Fruit fly (Drosophila melanogaster) whole organism, embryonic: ENCODE data around the gene CG34163.

Experiments used
- Atf-2 ChIP-seq: fragments of 200-800 bp; sonication (Bioruptor generic); optimal IDR thresholded peaks from 2 replicates; lab custom pipeline; 2016; ENCODE audit warnings: missing biosample characterization, missing genetic modification characterization
- B-H1 ChIP-seq: fragments of 200-800 bp; sonication (Bioruptor generic); IDR thresholded peaks from 3 replicates; pipeline ENCODE4 v1.3.6; 2022; ENCODE audit warnings: missing biosample characterization, missing genetic modification characterization
- Bteb2 ChIP-seq: fragments of 200-800 bp; sonication (Bioruptor generic); optimal IDR thresholded peaks from 2 replicates; lab custom pipeline; 2016; ENCODE audit warnings: missing biosample characterization, missing genetic modification characterization
- CG10543 ChIP-seq: fragments of 200-800 bp; sonication (Bioruptor generic); optimal IDR thresholded peaks from 3 replicates; lab custom pipeline; 2017; ENCODE audit warnings: missing biosample characterization, mild to moderate bottlenecking, missing genetic modification characterization, moderate library complexity
- CG10565 ChIP-seq: fragments of 200-800 bp; sonication (Bioruptor generic); optimal IDR thresholded peaks from 3 replicates; lab custom pipeline; 2016; ENCODE audit warnings: missing biosample characterization, mild to moderate bottlenecking, missing genetic modification characterization
- CG10959 ChIP-seq: fragments of 200-800 bp; sonication (Bioruptor generic); IDR thresholded peaks from 2 replicates; pipeline ENCODE4 v1.3.6; 2022; ENCODE audit warnings: missing biosample characterization, missing genetic modification characterization
- CG12071 ChIP-seq: fragments of 200-800 bp; sonication (Bioruptor generic); optimal IDR thresholded peaks from 3 replicates; lab custom pipeline; 2018; ENCODE audit warnings: missing biosample characterization, mild to moderate bottlenecking, missing genetic modification characterization
- CG12155 ChIP-seq: fragments of 200-800 bp; sonication (Bioruptor generic); optimal IDR thresholded peaks from 3 replicates; lab custom pipeline; 2016; ENCODE audit warnings: missing biosample characterization, missing genetic modification characterization
- CG12219 ChIP-seq: fragments of 200-800 bp; sonication (Bioruptor generic); optimal IDR thresholded peaks from 3 replicates; lab custom pipeline; 2018; ENCODE audit warnings: missing biosample characterization, mild to moderate bottlenecking, missing genetic modification characterization
- CG12299 ChIP-seq: fragments of 200-800 bp; sonication (Bioruptor generic); optimal IDR thresholded peaks from 2 replicates; lab custom pipeline; 2018; ENCODE audit warnings: missing biosample characterization, mild to moderate bottlenecking, missing genetic modification characterization
- CG14710 ChIP-seq: fragments of 200-800 bp; sonication (Bioruptor generic); optimal IDR thresholded peaks from 3 replicates; lab custom pipeline; 2019; ENCODE audit warnings: missing biosample characterization, mild to moderate bottlenecking, missing genetic modification characterization, moderate library complexity
- CG2199 ChIP-seq: fragments of 200-800 bp; sonication (Bioruptor generic); IDR thresholded peaks from 3 replicates; pipeline ENCODE4 v1.3.6; 2022; ENCODE audit warnings: missing biosample characterization, missing genetic modification characterization
- CG31441 ChIP-seq: fragments of 200-800 bp; sonication (Bioruptor generic); IDR thresholded peaks from 2 replicates; pipeline ENCODE4 v1.3.6; 2022; ENCODE audit warnings: missing biosample characterization, missing genetic modification characterization
- CG32767 ChIP-seq: fragments of 200-800 bp; sonication (Bioruptor generic); IDR thresholded peaks from 2 replicates; pipeline ENCODE4 v1.3.6; 2022; ENCODE audit warnings: missing biosample characterization, missing genetic modification characterization
- CG33213 ChIP-seq: fragments of 200-800 bp; sonication (Bioruptor generic); optimal IDR thresholded peaks from 3 replicates; lab custom pipeline; 2016; ENCODE audit warnings: missing biosample characterization, missing genetic modification characterization
- CG34422 ChIP-seq: fragments of 200-800 bp; sonication (Bioruptor generic); IDR thresholded peaks from 3 replicates; pipeline ENCODE4 v1.3.6; 2022; ENCODE audit warnings: missing biosample characterization, missing genetic modification characterization
- CG3847 ChIP-seq: fragments of 200-800 bp; sonication (Bioruptor generic); IDR thresholded peaks from 2 replicates; pipeline ENCODE4 v1.3.6; 2022; ENCODE audit warnings: missing biosample characterization, missing genetic modification characterization
- CG6254 ChIP-seq: fragments of 200-800 bp; sonication (Bioruptor generic); optimal IDR thresholded peaks from 3 replicates; lab custom pipeline; 2017; ENCODE audit warnings: mild to moderate bottlenecking, missing biosample characterization, missing genetic modification reagents, missing genetic modification characterization
- CG7839 ChIP-seq: fragments of 200-800 bp; sonication (Bioruptor generic); optimal IDR thresholded peaks from 3 replicates; lab custom pipeline; 2018; ENCODE audit warnings: missing biosample characterization, mild to moderate bottlenecking, missing genetic modification characterization, moderate library complexity
- CG9817 ChIP-seq: fragments of 200-800 bp; sonication (Bioruptor generic); optimal IDR thresholded peaks from 2 replicates; lab custom pipeline; 2018; ENCODE audit warnings: missing biosample characterization, mild to moderate bottlenecking, missing genetic modification characterization, moderate library complexity
- Camta ChIP-seq: fragments of 200-800 bp; sonication (Bioruptor generic); optimal IDR thresholded peaks from 2 replicates; lab custom pipeline; 2016; ENCODE audit warnings: missing biosample characterization, missing genetic modification characterization
- CoRest ChIP-seq: fragments of 200-800 bp; sonication (Bioruptor generic); optimal IDR thresholded peaks from 3 replicates; lab custom pipeline; 2018; ENCODE audit warnings: missing biosample characterization, mild to moderate bottlenecking, missing genetic modification characterization, moderate library complexity
- Drgx ChIP-seq: fragments of 200-800 bp; sonication (Bioruptor generic); IDR thresholded peaks from 2 replicates; pipeline ENCODE4 v1.3.6; 2022; ENCODE audit warnings: missing biosample characterization, missing genetic modification characterization
- HHEX ChIP-seq: fragments of 200-800 bp; sonication (Bioruptor generic); optimal IDR thresholded peaks from 3 replicates; lab custom pipeline; 2017; ENCODE audit warnings: missing biosample characterization, mild to moderate bottlenecking, missing genetic modification characterization, missing genetic modification reagents
- Sox100B ChIP-seq: fragments of 200-800 bp; sonication (Bioruptor generic); optimal IDR thresholded peaks from 3 replicates; lab custom pipeline; 2018; ENCODE audit warnings: missing biosample characterization, mild to moderate bottlenecking, missing genetic modification characterization
- Sox102F ChIP-seq: fragments of 200-800 bp; sonication (Bioruptor generic); optimal IDR thresholded peaks from 2 replicates; lab custom pipeline; 2018; ENCODE audit warnings: missing biosample characterization, mild to moderate bottlenecking, missing genetic modification characterization, moderate library complexity
- Sry-δ ChIP-seq: fragments of 200-800 bp; sonication (Bioruptor generic); optimal IDR thresholded peaks from 2 replicates; lab custom pipeline; 2016; ENCODE audit warnings: missing biosample characterization, missing genetic modification characterization
- aop ChIP-seq: fragments of 200-800 bp; sonication (Bioruptor generic); IDR thresholded peaks from 2 replicates; pipeline ENCODE4 v1.3.6; 2022; ENCODE audit warnings: missing biosample characterization, missing genetic modification characterization
- ase ChIP-seq: fragments of 200-800 bp; sonication (Bioruptor generic); IDR thresholded peaks from 3 replicates; pipeline ENCODE4 v1.3.6; 2022; ENCODE audit warnings: missing biosample characterization, missing genetic modification characterization
- ato ChIP-seq: fragments of 200-800 bp; sonication (Bioruptor generic); IDR thresholded peaks from 2 replicates; pipeline ENCODE4 v1.3.6; 2022; ENCODE audit warnings: missing biosample characterization, missing genetic modification characterization; ENCODE audit not compliant: partially characterized antibody
- ci ChIP-seq: fragments of 200-800 bp; sonication (Bioruptor generic); IDR thresholded peaks from 3 replicates; pipeline ENCODE4 v1.3.6; 2022; ENCODE audit warnings: missing biosample characterization, missing genetic modification characterization
- cwo ChIP-seq: fragments of 200-800 bp; sonication (Bioruptor generic); optimal IDR thresholded peaks from 3 replicates; lab custom pipeline; 2017; ENCODE audit warnings: missing biosample characterization, missing genetic modification characterization, mild to moderate bottlenecking, moderate library complexity, missing genetic modification reagents
- dmrt99B ChIP-seq: fragments of 200-800 bp; sonication (Bioruptor generic); optimal IDR thresholded peaks from 2 replicates; lab custom pipeline; 2018; ENCODE audit warnings: missing biosample characterization, mild to moderate bottlenecking, missing genetic modification characterization, moderate library complexity
- dysf ChIP-seq: fragments of 200-800 bp; sonication (Bioruptor generic); IDR thresholded peaks from 3 replicates; pipeline ENCODE4 v1.3.6; 2022; ENCODE audit warnings: missing biosample characterization, missing genetic modification characterization
- en ChIP-seq: fragments of 200-800 bp; sonication (Bioruptor generic); optimal IDR thresholded peaks from 2 replicates; lab custom pipeline; 2016; ENCODE audit warnings: missing biosample characterization, missing genetic modification characterization
- ewg ChIP-seq: fragments of 200-800 bp; sonication (Bioruptor generic); optimal IDR thresholded peaks from 3 replicates; lab custom pipeline; 2017; ENCODE audit warnings: mild to moderate bottlenecking, missing biosample characterization, missing genetic modification reagents, missing genetic modification characterization
- fd3F ChIP-seq: fragments of 200-800 bp; sonication (Bioruptor generic); optimal IDR thresholded peaks from 2 replicates; lab custom pipeline; 2018; ENCODE audit warnings: missing biosample characterization, mild to moderate bottlenecking, missing genetic modification characterization, moderate library complexity
- fd64A ChIP-seq: fragments of 200-800 bp; sonication (Bioruptor generic); optimal IDR thresholded peaks from 3 replicates; lab custom pipeline; 2018; ENCODE audit warnings: missing biosample characterization, mild to moderate bottlenecking, missing genetic modification characterization
- gro ChIP-seq: fragments of 200-800 bp; sonication (Bioruptor generic); optimal IDR thresholded peaks from 2 replicates; lab custom pipeline; 2016; ENCODE audit warnings: missing biosample characterization, missing genetic modification characterization
- hth ChIP-seq: fragments of >200 bp; optimal IDR thresholded peaks from 2 replicates; lab custom pipeline; 2017; ENCODE audit warnings: inconsistent platforms
- jigr1 ChIP-seq: fragments of 200-800 bp; sonication (Bioruptor generic); IDR thresholded peaks from 3 replicates; pipeline ENCODE4 v1.3.6; 2022; ENCODE audit warnings: missing biosample characterization, missing genetic modification characterization
- kah ChIP-seq: fragments of 200-800 bp; sonication (Bioruptor generic); optimal IDR thresholded peaks from 2 replicates; lab custom pipeline; 2018; ENCODE audit warnings: missing biosample characterization, mild to moderate bottlenecking, missing genetic modification characterization
- knrl ChIP-seq: fragments of 200-800 bp; sonication (Bioruptor generic); IDR thresholded peaks from 3 replicates; pipeline ENCODE4 v1.3.6; 2022; ENCODE audit warnings: missing biosample characterization, missing genetic modification characterization; ENCODE audit not compliant: partially characterized antibody
- luna ChIP-seq: fragments of 200-800 bp; sonication (Bioruptor generic); optimal IDR thresholded peaks from 2 replicates; lab custom pipeline; 2016; ENCODE audit warnings: missing biosample characterization, missing genetic modification characterization
- nmo ChIP-seq: fragments of 200-800 bp; sonication (Bioruptor generic); optimal IDR thresholded peaks from 2 replicates; lab custom pipeline; 2018; ENCODE audit warnings: missing biosample characterization, mild to moderate bottlenecking, missing genetic modification characterization, moderate library complexity
- p53 ChIP-seq: fragments of 200-800 bp; sonication (Bioruptor generic); optimal IDR thresholded peaks from 2 replicates; lab custom pipeline; 2016; ENCODE audit warnings: missing biosample characterization, missing genetic modification characterization
- row ChIP-seq: fragments of 200-800 bp; sonication (Bioruptor generic); IDR thresholded peaks from 3 replicates; pipeline ENCODE4 v1.3.6; 2022; ENCODE audit warnings: missing biosample characterization, missing genetic modification characterization
- scrt ChIP-seq: fragments of 200-800 bp; sonication (Bioruptor generic); optimal IDR thresholded peaks from 2 replicates; lab custom pipeline; 2018; ENCODE audit warnings: missing biosample characterization, mild to moderate bottlenecking, missing genetic modification characterization, moderate library complexity
- tin ChIP-seq: fragments of 200-800 bp; sonication (Bioruptor generic); optimal IDR thresholded peaks from 3 replicates; lab custom pipeline; 2016; ENCODE audit warnings: missing biosample characterization, missing genetic modification characterization
- z ChIP-seq: fragments of 200-800 bp; sonication (Bioruptor generic); IDR thresholded peaks from 3 replicates; pipeline ENCODE4 v1.3.6; 2022; ENCODE audit warnings: missing biosample characterization, missing genetic modification characterization
- zen ChIP-seq: fragments of 200-800 bp; sonication (Bioruptor generic); optimal IDR thresholded peaks from 3 replicates; lab custom pipeline; 2018; ENCODE audit warnings: missing biosample characterization, mild to moderate bottlenecking, missing genetic modification characterization, moderate library complexity

The CG34163 gene

DNA sequence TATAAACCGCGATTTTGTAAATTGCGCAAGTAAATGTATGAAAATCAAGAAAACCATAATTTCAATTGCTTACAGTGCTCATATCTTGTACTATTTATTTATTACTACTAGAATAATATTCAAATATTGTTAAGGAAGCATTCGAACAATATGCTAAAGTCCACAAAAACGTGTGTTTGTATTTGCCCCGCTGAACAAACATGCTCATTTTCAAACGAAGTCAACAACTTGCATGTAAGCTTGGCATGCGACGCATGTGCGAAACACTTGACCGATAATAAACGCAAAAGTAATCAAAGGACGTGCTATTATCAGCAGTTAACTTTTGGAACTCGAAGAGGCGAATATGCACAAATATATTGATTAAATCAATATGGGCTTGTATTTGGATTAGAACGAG lies 33.1 kb downstream of the CG34163 start (continued):
- TF ChIP-seq tin (GFP tag; lab: Kevin White, UChicago) (no peak), zen (tag; lab: Kevin White, UChicago) (no peak), knrl (GFP tag; lab: Robert Waterston, UW) (no peak), luna (GFP tag; lab: Kevin White, UChicago) (no peak), fd64A (GFP tag; lab: Kevin White, UChicago) (peak; percentile 84), CG7839 (tag; lab: Kevin White, UChicago) (peak; percentile 29), CG10959 (no peak), CG12219 (GFP tag; lab: Kevin White, UChicago) (peak; percentile 54), CG9817 (tag; lab: Kevin White, UChicago) (peak; percentile 29), gro (peak; percentile 25), cwo (GFP tag; lab: Kevin White, UChicago) (peak; percentile 37), Camta (peak; percentile 12), Atf-2 (GFP tag; lab: Kevin White, UChicago) (no peak), scrt (GFP tag; lab: Kevin White, UChicago) (peak; percentile 40), Bteb2 (GFP tag; lab: Kevin White, UChicago) (peak; percentile 33), ase (no peak), CG6254 (GFP tag; lab: Kevin White, UChicago) (peak; percentile 39), B-H1 (GFP tag; lab: Robert Waterston, UW) (peak; percentile 11; the same call in 1 of the 3 replicates), kah (GFP tag; lab: Kevin White, UChicago) (no peak), CG31441 (GFP tag; lab: Robert Waterston, UW) (no peak; the same call in 1 of the 2 replicates), jigr1 (GFP tag; lab: Robert Waterston, UW) (no peak), fd3F (GFP tag; lab: Kevin White, UChicago) (peak; percentile 71), CG34422 (GFP tag; lab: Robert Waterston, UW) (no peak), row (GFP tag; lab: Robert Waterston, UW) (no peak), CG10565 (GFP tag; lab: Kevin White, UChicago) (no peak), CG14710 (tag; lab: Kevin White, UChicago) (peak; percentile 63), CG10543 (GFP tag; lab: Kevin White, UChicago) (peak; percentile 80), hth (lab: Kevin White, UChicago) (no peak), CG12155 (peak; percentile 1), CG2199 (GFP tag; lab: Robert Waterston, UW) (no peak), Sox102F (GFP tag; lab: Kevin White, UChicago) (peak; percentile 77), ato (GFP tag; lab: Robert Waterston, UW) (no peak), CG12071 (GFP tag; lab: Kevin White, UChicago) (peak; percentile 73), CG32767 (GFP tag; lab: Robert Waterston, UW) (no peak), dysf (GFP tag; lab: Robert Waterston, UW) (peak; percentile 47; the same call in 2 of the 3 replicates), p53 (GFP tag; lab: Kevin White, UChicago) (no peak), aop (no peak), CG33213 (peak; percentile 23), Drgx (no peak), en (GFP tag; lab: Kevin White, UChicago) (no peak), CG3847 (no peak), ewg (GFP tag; lab: Kevin White, UChicago) (peak; percentile 59), nmo (GFP tag; lab: Kevin White, UChicago) (no peak), ci (GFP tag; lab: Robert Waterston, UW) (peak; percentile 69; the same call in 1 of the 3 replicates), z (0 out of 3 replicates have a peak, but pooled peaks have one; percentile 27), CG12299 (peak; percentile 89), CoRest (tag; lab: Kevin White, UChicago) (peak; percentile 64), Sox100B (GFP tag; lab: Kevin White, UChicago) (no peak), HHEX (peak; percentile 77), Sry-δ (GFP tag; lab: Kevin White, UChicago) (peak; percentile 4), dmrt99B (tag; lab: Kevin White, UChicago) (no peak)
